Worm (Caenorhabditis elegans): Measurements from ENCODE around the gene ZC239.6.
A peak's percentile ranks its signal among the peaks of the same experiment; 100 is the strongest.

The ZC239.6 gene

ce11 chrII:3220723-3221122 is 11.3 kb downstream of the ZC239.6 start, which contains the start of gene ZC239.22:
Gene ZC239.22, minus strand, starts transcription at chrII:3220823.
- TF ChIP-seq snpc-4 (GFP tag; optimal IDR thresholded peaks at IDR 0.05) (no peak), snpc-4 (tag; optimal IDR thresholded peaks at IDR 0.05) (no peak), lin-35 (GFP tag; optimal IDR thresholded peaks at IDR 0.05) (no peak), lsl-1 (GFP tag; optimal IDR thresholded peaks at IDR 0.05) (no peak), bed-1 (GFP tag; IDR thresholded peaks at IDR 0.05) (no peak)

- no peak for TF ChIP-seq snpc-4 (GFP tag; optimal IDR thresholded peaks at IDR 0.05)
- TF ChIP-seq snpc-4 (tag; optimal IDR thresholded peaks at IDR 0.05): no peak
- no peak for TF ChIP-seq B0336.3 (GFP tag; IDR thresholded peaks at IDR 0.05)
- TF ChIP-seq mel-28 (tag; optimal IDR thresholded peaks at IDR 0.05; ENCODE audit: borderline replicate concordance): no peak
- TF ChIP-seq K11D2.4 (GFP tag; IDR thresholded peaks at IDR 0.05): no peak
- no peak for TF ChIP-seq lin-35 (GFP tag; optimal IDR thresholded peaks at IDR 0.05)
- no peak for TF ChIP-seq nhr-179 (tag; optimal IDR thresholded peaks at IDR 0.05)
- TF ChIP-seq snpc-1.1 (tag; optimal IDR thresholded peaks at IDR 0.05; ENCODE audit: insufficient read depth): no peak
- TF ChIP-seq hlh-26 (GFP tag; conservative IDR thresholded peaks at IDR 0.05): no peak
- TF ChIP-seq sptf-2 (GFP tag; optimal IDR thresholded peaks at IDR 0.05): no peak
- TF ChIP-seq nhr-80 (tag; optimal IDR thresholded peaks at IDR 0.05): no peak
- no peak for TF ChIP-seq ekl-4 (GFP tag; IDR thresholded peaks at IDR 0.05)
- no peak for TF ChIP-seq egrh-3 (GFP tag; IDR thresholded peaks at IDR 0.05)
- no peak for TF ChIP-seq efl-1 (GFP tag; optimal IDR thresholded peaks at IDR 0.05)
- TF ChIP-seq pha-4 (tag; optimal IDR thresholded peaks at IDR 0.05): no peak
- no peak for TF ChIP-seq him-1 (tag; optimal IDR thresholded peaks at IDR 0.05)
- no peak for TF ChIP-seq K12H6.12 (tag; optimal IDR thresholded peaks at IDR 0.05)
- TF ChIP-seq akir-1 (GFP tag; optimal IDR thresholded peaks at IDR 0.05): no peak
- no peak for TF ChIP-seq F57C9.4 (tag; optimal IDR thresholded peaks at IDR 0.05)
Measured at ce11 chrII:3221730-3222129, 12.3 kb downstream of the ZC239.6 start, which contains the start of gene ZC239.14. Gene ZC239.14, minus strand, starts transcription at chrII:3222034.

DNA sequence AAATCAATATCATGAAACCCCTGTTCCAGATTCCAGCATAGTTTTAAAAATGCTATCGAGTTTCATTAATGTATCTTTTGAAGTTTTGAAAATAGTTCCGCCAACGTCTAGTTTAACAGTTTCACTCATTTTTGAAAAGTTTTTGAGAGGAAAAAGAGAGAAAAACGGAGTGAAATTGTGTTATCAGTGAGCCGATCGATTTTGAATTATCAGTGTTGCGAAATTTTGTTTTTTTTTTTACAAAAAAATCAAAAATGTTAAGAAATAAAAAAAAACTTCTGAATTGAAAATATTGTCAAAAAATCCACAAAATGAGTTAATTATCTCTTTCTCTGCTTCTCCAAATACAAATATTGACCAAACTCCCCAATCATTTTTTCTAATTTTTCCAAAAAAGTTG is 13.3 kb downstream of the ZC239.6 start, which contains the start of gene ZC239.13:
Gene ZC239.13 (minus strand): TSS at position 154 of the 400 bp plus-strand sequence.
- TF ChIP-seq cebp-1 (GFP tag; IDR thresholded peaks at IDR 0.05) (peak; percentile 74; the same call in 1 of the 2 replicates), cebp-1 (tag; optimal IDR thresholded peaks at IDR 0.05) (peak; percentile 78), sdz-38 (tag; optimal IDR thresholded peaks at IDR 0.05) (no peak), lin-35 (GFP tag; optimal IDR thresholded peaks at IDR 0.05) (no peak)

DNA sequence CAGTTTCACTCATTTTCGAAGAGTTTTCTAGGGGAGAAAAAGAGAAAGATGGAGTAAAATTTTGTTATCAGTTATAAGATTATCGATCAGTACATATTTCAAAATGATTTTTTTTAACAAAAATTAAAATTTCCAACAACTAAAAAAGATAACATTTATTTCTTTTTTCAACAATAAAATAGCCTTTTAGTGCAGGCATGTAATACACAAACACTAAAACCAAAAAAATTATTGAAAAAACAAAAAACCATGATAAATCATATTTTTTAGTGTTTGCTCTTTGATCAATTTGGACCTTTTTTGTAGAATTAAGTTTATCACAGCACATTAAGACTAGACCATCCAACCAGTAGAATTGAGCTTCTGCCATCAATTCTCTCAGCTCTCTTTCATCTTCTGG is 15.2 kb downstream of the ZC239.6 start, which contains the start of gene ZC239.15:
Gene ZC239.15 (minus strand): TSS at position 101 of the 400 bp plus-strand sequence.
- TF ChIP-seq ets-4 (GFP tag; optimal IDR thresholded peaks at IDR 0.05): no peak
- no peak for TF ChIP-seq attf-3 (GFP tag; conservative IDR thresholded peaks at IDR 0.05)
- no peak for TF ChIP-seq nhr-90 (tag; optimal IDR thresholded peaks at IDR 0.05)
- TF ChIP-seq F57A8.1 (GFP tag; optimal IDR thresholded peaks at IDR 0.05): no peak
- TF ChIP-seq sdz-38 (tag; optimal IDR thresholded peaks at IDR 0.05): no peak
- TF ChIP-seq lin-40 (tag; optimal IDR thresholded peaks at IDR 0.05): no peak
- TF ChIP-seq cebp-1 (GFP tag; IDR thresholded peaks at IDR 0.05): no peak
- no peak for TF ChIP-seq cebp-1 (tag; optimal IDR thresholded peaks at IDR 0.05)

- TF ChIP-seq nhr-80 (tag; optimal IDR thresholded peaks at IDR 0.05): peak; percentile 13
- TF ChIP-seq lin-40 (tag; optimal IDR thresholded peaks at IDR 0.05): no peak
Measured at ce11 chrII:3225200-3225599, 15.8 kb downstream of the ZC239.6 start, which contains the start of gene ZC239.16. Gene ZC239.16, minus strand, starts transcription at chrII:3225319.

- TF ChIP-seq lsl-1 (GFP tag; optimal IDR thresholded peaks at IDR 0.05) (no peak), Y56A3A.18 (GFP tag; IDR thresholded peaks at IDR 0.05) (no peak)
Measured at ce11 chrII:3225780-3226179, 16.3 kb downstream of the ZC239.6 start, which contains the start of gene ZC239.17. Gene ZC239.17, minus strand, starts transcription at chrII:3225880.
